Worm (Caenorhabditis elegans) whole organism, L1 larva: Measurements from ENCODE around the gene gst-35.

ENCODE experiments used
- fkh-8 ChIP-seq: sonication (generic microtip); optimal IDR thresholded peaks from 2 replicates; lab custom pipeline; 2016; ENCODE audit warnings: mild to moderate bottlenecking, missing genetic modification characterization, missing compliant biosample characterization
- nhr-71 ChIP-seq: sonication (generic microtip); optimal IDR thresholded peaks from 2 replicates; lab custom pipeline; 2016; ENCODE audit warnings: mild to moderate bottlenecking, missing genetic modification characterization, moderate library complexity, missing compliant biosample characterization
- nhr-85 ChIP-seq: sonication (generic microtip); peaks from one replicate; lab custom pipeline; 2016; ENCODE audit warnings: missing genetic modification characterization, inconsistent platforms, missing compliant biosample characterization

The gst-35 gene

DNA sequence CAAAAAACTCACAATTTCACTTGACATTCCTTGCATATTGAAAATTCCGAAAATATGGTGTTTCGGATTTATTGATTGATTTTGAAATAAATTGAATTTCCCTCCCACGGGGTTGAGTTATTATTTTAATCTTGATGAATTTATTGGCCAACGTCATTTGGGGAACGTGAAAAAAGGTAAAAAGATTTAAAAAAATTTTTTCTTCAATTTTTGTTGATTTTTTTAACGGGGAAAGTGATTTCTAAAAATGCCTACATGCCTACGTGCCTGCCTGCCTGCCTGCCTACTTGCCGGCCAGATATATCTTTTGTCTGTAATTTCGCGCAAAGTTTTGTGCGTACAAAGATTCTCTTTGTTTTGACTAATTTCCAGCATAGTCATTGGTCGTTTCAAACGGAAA lies 50.9 kb downstream of the gst-35 start, which contains the start of gene Y53F4B.24:
Gene Y53F4B.24, minus strand, starts transcription at position 101 of the 400 bp plus-strand sequence.
- peak; percentile 4 for TF ChIP-seq nhr-85 (tag; lab: Kevin White, UChicago)
- no peak for TF ChIP-seq nhr-71
- TF ChIP-seq fkh-8 (tag; lab: Kevin White, UChicago), result no peak
